Worm (Caenorhabditis elegans) whole organism, L4 larva: Measurements from ENCODE around the gene C17H12.8.

Source experiments
- F10B5.3 ChIP-seq: sonication (generic microtip); optimal IDR thresholded peaks from 2 replicates; lab custom pipeline; 2016; ENCODE audit warnings: mild to moderate bottlenecking, missing genetic modification characterization, missing compliant biosample characterization
- F26F4.8 ChIP-seq: fragments of 200-800 bp; sonication (Bioruptor generic); conservative IDR thresholded peaks from 2 replicates; pipeline ENCODE4 v1.3.6; 2022; ENCODE audit warnings: missing genetic modification characterization, missing compliant biosample characterization
- F37D6.2 ChIP-seq: sonication (generic microtip); optimal IDR thresholded peaks from 2 replicates; lab custom pipeline; 2016; ENCODE audit warnings: mild to moderate bottlenecking, missing genetic modification characterization, missing compliant biosample characterization
- F44E2.7 ChIP-seq: fragments of 200-800 bp; sonication (Bioruptor generic); IDR thresholded peaks from 2 replicates; pipeline ENCODE4 v2.1.2; 2022; ENCODE audit warnings: missing genetic modification characterization, missing compliant biosample characterization
- R02D3.7 ChIP-seq: fragments of 150-350 bp; sonication (generic microtip); optimal IDR thresholded peaks from 3 replicates; lab custom pipeline; 2014; ENCODE audit warnings: missing biosample characterization, missing genetic modification characterization
- T26A8.4 ChIP-seq: fragments of 200-800 bp; sonication (Bioruptor generic); IDR thresholded peaks from 2 replicates; pipeline ENCODE4 v1.3.6; 2022; ENCODE audit warnings: missing genetic modification characterization, missing compliant biosample characterization
- Y105C5A.15 ChIP-seq: fragments of 200-800 bp; sonication (Bioruptor generic); IDR thresholded peaks from 2 replicates; pipeline ENCODE4 v1.3.6; 2022; ENCODE audit warnings: missing genetic modification characterization, missing compliant biosample characterization
- Y75B8A.6 ChIP-seq: fragments of 200-800 bp; sonication (Bioruptor generic); IDR thresholded peaks from 2 replicates; pipeline ENCODE4 v1.3.6; 2022; ENCODE audit warnings: missing genetic modification reagents, missing genetic modification characterization, missing compliant biosample characterization
- ZK337.2 ChIP-seq: fragments of 200-800 bp; sonication (Bioruptor generic); IDR thresholded peaks from 2 replicates; pipeline ENCODE4 v1.3.6; 2022; ENCODE audit warnings: missing genetic modification reagents, missing genetic modification characterization, missing compliant biosample characterization
- aha-1 ChIP-seq: fragments of 150-350 bp; peaks from one replicate; lab custom pipeline; 2014; ENCODE audit warnings: missing biosample characterization, missing genetic modification characterization
- ama-1 ChIP-seq: fragments of 150-350 bp; optimal IDR thresholded peaks from 2 replicates; lab custom pipeline; 2014; ENCODE audit warnings: inconsistent platforms, mixed read lengths
- attf-4 ChIP-seq: sonication (generic microtip); optimal IDR thresholded peaks from 3 replicates; lab custom pipeline; 2017; ENCODE audit warnings: missing biosample characterization, missing genetic modification characterization
- ceh-32 ChIP-seq: sonication (generic microtip); optimal IDR thresholded peaks from 2 replicates; lab custom pipeline; 2016; ENCODE audit warnings: mild to moderate bottlenecking, missing genetic modification characterization, missing compliant biosample characterization; ENCODE audit not compliant: poor library complexity
- ceh-82 ChIP-seq: sonication (generic microtip); optimal IDR thresholded peaks from 2 replicates; lab custom pipeline; 2017; ENCODE audit warnings: missing biosample characterization, missing genetic modification characterization
- ces-1 ChIP-seq: fragments of 150-350 bp; sonication (generic microtip); optimal IDR thresholded peaks from 4 replicates; lab custom pipeline; 2014; ENCODE audit warnings: missing biosample characterization, missing genetic modification reagents, missing genetic modification characterization
- cey-2 ChIP-seq: sonication (generic microtip); optimal IDR thresholded peaks from 3 replicates; lab custom pipeline; 2017; ENCODE audit warnings: missing genetic modification characterization, mild to moderate bottlenecking, missing compliant biosample characterization, antibody characterized with exemption, borderline replicate concordance; ENCODE audit not compliant: insufficient read depth
- ctbp-1 ChIP-seq: fragments of 200-800 bp; sonication (Bioruptor generic); IDR thresholded peaks from 2 replicates; pipeline ENCODE4 v1.3.6; 2022; ENCODE audit warnings: missing genetic modification reagents, missing genetic modification characterization, missing compliant biosample characterization
- daf-16 ChIP-seq, 3 experiments: sonication (generic microtip); optimal IDR thresholded peaks; 2 replicates each; lab custom pipeline; 2016 to 2017; ENCODE audit warnings: missing genetic modification characterization in 3 of 3, missing genetic modification reagents in 3 of 3, mild to moderate bottlenecking in 2 of 3, missing compliant biosample characterization in 2 of 3, missing biosample characterization in 1 of 3, moderate library complexity in 1 of 3
- daf-19 ChIP-seq: fragments of 200-800 bp; sonication (Bioruptor generic); conservative IDR thresholded peaks from 2 replicates; pipeline ENCODE4 v1.3.6; 2022; ENCODE audit warnings: missing genetic modification characterization, missing compliant biosample characterization
- dmd-8 ChIP-seq: fragments of 200-800 bp; sonication (Bioruptor generic); IDR thresholded peaks from 2 replicates; pipeline ENCODE4 v1.3.6; 2022; ENCODE audit warnings: missing genetic modification characterization, missing compliant biosample characterization
- dmd-9 ChIP-seq: fragments of 200-800 bp; sonication (Bioruptor generic); IDR thresholded peaks from 2 replicates; pipeline ENCODE4 v1.3.6; 2022; ENCODE audit warnings: missing genetic modification reagents, missing genetic modification characterization, missing compliant biosample characterization
- dpl-1 ChIP-seq: fragments of 150-350 bp; optimal IDR thresholded peaks from 2 replicates; lab custom pipeline; 2014; ENCODE audit warnings: missing biosample characterization, missing genetic modification reagents, missing genetic modification characterization
- duxl-1 ChIP-seq: sonication (generic microtip); optimal IDR thresholded peaks from 2 replicates; lab custom pipeline; 2016; ENCODE audit warnings: mild to moderate bottlenecking, missing genetic modification characterization, moderate library complexity, missing compliant biosample characterization; ENCODE audit not compliant: poor library complexity
- dve-1 ChIP-seq: sonication (generic microtip); optimal IDR thresholded peaks from 2 replicates; lab custom pipeline; 2017; ENCODE audit warnings: antibody characterized with exemption, mild to moderate bottlenecking, missing genetic modification characterization, missing compliant biosample characterization; ENCODE audit not compliant: insufficient read depth
- egl-43 ChIP-seq: fragments of 200-800 bp; sonication (Bioruptor generic); IDR thresholded peaks from 2 replicates; pipeline ENCODE4 v1.3.6; 2022; ENCODE audit warnings: missing genetic modification reagents, missing genetic modification characterization, missing compliant biosample characterization
- jun-1 ChIP-seq: fragments of 150-350 bp; optimal IDR thresholded peaks from 2 replicates; lab custom pipeline; 2014; ENCODE audit warnings: missing biosample characterization, missing genetic modification reagents, missing genetic modification characterization
- lin-1 ChIP-seq: fragments of 200-800 bp; sonication (Bioruptor generic); IDR thresholded peaks from 2 replicates; pipeline ENCODE4 v1.3.6; 2022; ENCODE audit warnings: missing genetic modification reagents, missing genetic modification characterization, missing compliant biosample characterization
- lin-13 ChIP-seq: fragments of 150-350 bp; optimal IDR thresholded peaks from 2 replicates; lab custom pipeline; 2014; ENCODE audit warnings: missing biosample characterization, missing genetic modification reagents, missing genetic modification characterization
- lin-15B ChIP-seq: fragments of 150-350 bp; sonication (generic microtip); optimal IDR thresholded peaks from 3 replicates; lab custom pipeline; 2014; ENCODE audit warnings: missing biosample characterization, missing genetic modification characterization
- lin-38 ChIP-seq: fragments of 200-800 bp; sonication (Bioruptor generic); IDR thresholded peaks from 2 replicates; pipeline ENCODE4 v1.3.6; 2022; ENCODE audit warnings: missing genetic modification reagents, missing genetic modification characterization, missing compliant biosample characterization
- madf-5 ChIP-seq, 2 experiments: fragments of 200-800 bp; sonication (Bioruptor generic); IDR thresholded peaks; 2 replicates each; pipeline ENCODE4 v1.3.6; 2022; ENCODE audit warnings: missing compliant biosample characterization in 2 of 2, missing genetic modification characterization in 2 of 2
- mep-1 ChIP-seq: fragments of 150-350 bp; sonication (generic microtip); optimal IDR thresholded peaks from 3 replicates; lab custom pipeline; 2014; ENCODE audit warnings: missing biosample characterization, missing genetic modification characterization
- mxl-2 ChIP-seq: fragments of 200-800 bp; sonication (Bioruptor generic); conservative IDR thresholded peaks from 2 replicates; pipeline ENCODE4 v1.3.6; 2022; ENCODE audit warnings: missing genetic modification reagents, missing genetic modification characterization, missing compliant biosample characterization
- nhr-10 ChIP-seq: fragments of 150-350 bp; optimal IDR thresholded peaks from 2 replicates; lab custom pipeline; 2014; ENCODE audit warnings: missing biosample characterization, missing genetic modification characterization
- nhr-28 ChIP-seq: fragments of 150-350 bp; optimal IDR thresholded peaks from 2 replicates; lab custom pipeline; 2014; ENCODE audit warnings: missing biosample characterization, missing genetic modification characterization
- nhr-41 ChIP-seq: fragments of 200-800 bp; sonication (Bioruptor generic); IDR thresholded peaks from 2 replicates; pipeline ENCODE4 v1.3.6; 2022; ENCODE audit warnings: missing genetic modification reagents, missing genetic modification characterization, missing compliant biosample characterization
- nhr-42 ChIP-seq: fragments of 200-800 bp; sonication (Bioruptor generic); IDR thresholded peaks from 2 replicates; pipeline ENCODE4 v1.3.6; 2022; ENCODE audit warnings: missing genetic modification characterization, missing compliant biosample characterization
- nhr-6 ChIP-seq: fragments of 150-350 bp; optimal IDR thresholded peaks from 2 replicates; lab custom pipeline; 2014; ENCODE audit warnings: missing biosample characterization, missing genetic modification characterization
- pha-4 ChIP-seq, 2 experiments: fragments of 150-350 bp in 1 of 2; fragments of 200-800 bp in 1 of 2; sonication (Bioruptor generic) in 1 of 2; IDR thresholded peaks in 1 of 2; optimal IDR thresholded peaks in 1 of 2; 2 replicates each; pipeline versions ENCODE4 v1.3.6 to Lab custom; 2014 to 2022; ENCODE audit warnings: missing genetic modification characterization in 2 of 2, missing genetic modification reagents in 2 of 2, missing biosample characterization in 1 of 2, missing compliant biosample characterization in 1 of 2
- set-16 ChIP-seq: fragments of 200-800 bp; sonication (Bioruptor generic); IDR thresholded peaks from 2 replicates; pipeline ENCODE4 v1.3.6; 2022; ENCODE audit warnings: missing genetic modification reagents, missing genetic modification characterization, missing compliant biosample characterization
- snpc-4 ChIP-seq: fragments of 150-350 bp; optimal IDR thresholded peaks from 2 replicates; lab custom pipeline; 2014; ENCODE audit warnings: missing biosample characterization, missing genetic modification characterization
- spr-1 ChIP-seq: sonication (generic microtip); optimal IDR thresholded peaks from 2 replicates; lab custom pipeline; 2016; ENCODE audit warnings: mild to moderate bottlenecking, missing genetic modification characterization, missing compliant biosample characterization
- tag-97 ChIP-seq: fragments of 200-800 bp; sonication (Bioruptor generic); IDR thresholded peaks from 2 replicates; pipeline ENCODE4 v1.3.6; 2022; ENCODE audit warnings: missing genetic modification characterization, missing compliant biosample characterization
- tra-1 ChIP-seq: fragments of 200-800 bp; sonication (Bioruptor generic); IDR thresholded peaks from 2 replicates; pipeline ENCODE4 v1.3.6; 2022; ENCODE audit warnings: missing genetic modification reagents, missing genetic modification characterization, missing compliant biosample characterization
- unc-62 ChIP-seq, 3 experiments: fragments of 150-350 bp in 1 of 3; sonication (generic microtip); optimal IDR thresholded peaks in 2 of 3; peaks in 1 of 3; 1 replicate in 1 of 3; 2 replicates in 2 of 3; lab custom pipeline; 2014 to 2017; ENCODE audit warnings: missing biosample characterization in 3 of 3, missing genetic modification characterization in 3 of 3, missing genetic modification reagents in 3 of 3, missing genotype in 1 of 3
- zip-11 ChIP-seq: fragments of 200-800 bp; sonication (Bioruptor generic); IDR thresholded peaks from 2 replicates; pipeline ENCODE4 v1.3.6; 2022; ENCODE audit warnings: missing genetic modification characterization, missing compliant biosample characterization
- ztf-11 ChIP-seq: fragments of 150-350 bp; optimal IDR thresholded peaks from 2 replicates; lab custom pipeline; 2014; ENCODE audit warnings: missing biosample characterization, missing genetic modification characterization
- ztf-7 ChIP-seq: fragments of 150-350 bp; optimal IDR thresholded peaks from 2 replicates; lab custom pipeline; 2014; ENCODE audit warnings: missing biosample characterization, missing genetic modification characterization

The C17H12.8 gene

ce11 chrIV:6836769-6837168, 18.3 kb downstream of the C17H12.8 start (continued):
- TF ChIP-seq ZK337.2 (GFP tag; lab: Robert Waterston, UW) (no peak), dmd-9 (no peak)

ce11 chrIV:6839091-6839522, 20.6 kb downstream of the C17H12.8 start:
- TF ChIP-seq lin-13 (GFP tag; lab: Kevin White, UChicago) (no peak), ztf-7 (tag; lab: Kevin White, UChicago) (no peak), dpl-1 (GFP tag; lab: Kevin White, UChicago) (peak; percentile 28), ztf-11 (no peak), nhr-6 (peak; percentile 75), unc-62 (GFP tag; optimal IDR thresholded peaks at IDR 0.05 in 1 of 2; lab: Kevin White, UChicago) (no peak), unc-62 (tag; optimal IDR thresholded peaks at IDR 0.05; lab: Kevin White, UChicago) (no peak), R02D3.7 (tag; lab: Kevin White, UChicago) (no peak), egl-43 (no peak), lin-1 (GFP tag; lab: Robert Waterston, UW) (0 out of 2 replicates have a peak, but pooled peaks have one; percentile 37), duxl-1 (tag; lab: Kevin White, UChicago) (no peak), jun-1 (no peak), F10B5.3 (tag; lab: Kevin White, UChicago) (peak; percentile 38), tag-97 (GFP tag; lab: Robert Waterston, UW) (no peak), daf-16 (GFP tag; optimal IDR thresholded peaks at IDR 0.05; lab: Kevin White, UChicago) (peak in 1 of 2 experiments; percentile 54), daf-16 (tag; optimal IDR thresholded peaks at IDR 0.05; lab: Kevin White, UChicago) (peak; percentile 83), aha-1 (tag; lab: Kevin White, UChicago) (peak; percentile 97), cey-2 (tag; lab: Kevin White, UChicago) (no peak), nhr-42 (GFP tag; lab: Robert Waterston, UW) (0 out of 2 replicates have a peak, but pooled peaks have one; percentile 14), F26F4.8 (GFP tag; lab: Robert Waterston, UW) (no peak), nhr-28 (tag; lab: Kevin White, UChicago) (peak; percentile 67), ceh-32 (no peak), mep-1 (tag; lab: Kevin White, UChicago) (peak; percentile 86), Y105C5A.15 (GFP tag; lab: Robert Waterston, UW) (no peak), nhr-41 (GFP tag; lab: Robert Waterston, UW) (no peak), madf-5 (GFP tag; IDR thresholded peaks at IDR 0.05; lab: Robert Waterston, UW) (no peak), ceh-82 (tag; lab: Kevin White, UChicago) (no peak), T26A8.4 (GFP tag; lab: Robert Waterston, UW) (no peak; the same call in none of the 2 replicates), lin-38 (GFP tag; lab: Robert Waterston, UW) (peak; percentile 45; the same call in 1 of the 2 replicates), lin-15B (tag; lab: Kevin White, UChicago) (no peak), dve-1 (tag; lab: Kevin White, UChicago) (peak; percentile 93), mxl-2 (no peak), ZK337.2 (GFP tag; lab: Robert Waterston, UW) (peak; percentile 98), daf-19 (GFP tag; lab: Robert Waterston, UW) (no peak), set-16 (GFP tag; lab: Robert Waterston, UW) (no peak), dmd-9 (no peak), nhr-10 (tag; lab: Kevin White, UChicago) (no peak), snpc-4 (tag; lab: Kevin White, UChicago) (no peak), attf-4 (no peak), ces-1 (GFP tag; lab: Kevin White, UChicago) (no peak), F44E2.7 (GFP tag; lab: Robert Waterston, UW) (no peak), zip-11 (no peak), F37D6.2 (tag; lab: Kevin White, UChicago) (peak; percentile 51), tra-1 (GFP tag; lab: Robert Waterston, UW) (peak; percentile 72), dmd-8 (no peak), ctbp-1 (GFP tag; lab: Robert Waterston, UW) (peak; percentile 84), Y75B8A.6 (GFP tag; lab: Robert Waterston, UW) (no peak), spr-1 (tag; lab: Kevin White, UChicago) (peak; percentile 40), pha-4 (GFP tag; IDR thresholded peaks at IDR 0.05; lab: Robert Waterston, UW) (peak; percentile 54), pha-4 (tag; optimal IDR thresholded peaks at IDR 0.05; lab: Kevin White, UChicago) (peak; percentile 89), ama-1 (lab: Kevin White, UChicago) (no peak)
